Fruit fly (Drosophila melanogaster) whole organism, prepupa: ENCODE results near the gene Nnf1b.

Experiments used
- CG11762 ChIP-seq: fragments of 200-800 bp; sonication (Bioruptor generic); optimal IDR thresholded peaks from 3 replicates; lab custom pipeline; 2016; ENCODE audit warnings: missing biosample characterization, missing genetic modification characterization; ENCODE audit not compliant: insufficient read depth
- CG15336 ChIP-seq: fragments of 200-800 bp; sonication (Bioruptor generic); IDR thresholded peaks from 2 replicates; pipeline ENCODE4 v1.3.6; 2022; ENCODE audit warnings: missing biosample characterization, missing genetic modification characterization
- CG6276 ChIP-seq: fragments of 200-800 bp; sonication (Bioruptor generic); optimal IDR thresholded peaks from 2 replicates; lab custom pipeline; 2017; ENCODE audit warnings: missing biosample characterization, mild to moderate bottlenecking, missing genetic modification characterization
- Eip78C ChIP-seq: fragments of 200-800 bp; sonication (Bioruptor generic); peaks from one replicate; lab custom pipeline; 2016; ENCODE audit warnings: missing biosample characterization, missing genetic modification characterization
- Lpt ChIP-seq: fragments of 200-800 bp; sonication (Bioruptor generic); optimal IDR thresholded peaks from 3 replicates; lab custom pipeline; 2016; ENCODE audit warnings: missing biosample characterization, missing genetic modification characterization
- Sox14 ChIP-seq: fragments of 200-800 bp; sonication (Bioruptor generic); optimal IDR thresholded peaks from 3 replicates; lab custom pipeline; 2016; ENCODE audit warnings: missing biosample characterization, missing genetic modification characterization
- net ChIP-seq: fragments of 200-800 bp; sonication (Bioruptor generic); optimal IDR thresholded peaks from 3 replicates; lab custom pipeline; 2016; ENCODE audit warnings: missing biosample characterization, missing genetic modification characterization
- salr ChIP-seq, 2 experiments: fragments of 200-800 bp; sonication (Bioruptor generic); optimal IDR thresholded peaks; 3 replicates each; lab custom pipeline; 2016 to 2018; ENCODE audit warnings: missing biosample characterization in 2 of 2, missing genetic modification characterization in 2 of 2, mild to moderate bottlenecking in 1 of 2
- topi ChIP-seq: fragments of 200-800 bp; sonication (Bioruptor generic); optimal IDR thresholded peaks from 3 replicates; lab custom pipeline; 2016; ENCODE audit warnings: missing biosample characterization, missing genetic modification characterization

DNA sequence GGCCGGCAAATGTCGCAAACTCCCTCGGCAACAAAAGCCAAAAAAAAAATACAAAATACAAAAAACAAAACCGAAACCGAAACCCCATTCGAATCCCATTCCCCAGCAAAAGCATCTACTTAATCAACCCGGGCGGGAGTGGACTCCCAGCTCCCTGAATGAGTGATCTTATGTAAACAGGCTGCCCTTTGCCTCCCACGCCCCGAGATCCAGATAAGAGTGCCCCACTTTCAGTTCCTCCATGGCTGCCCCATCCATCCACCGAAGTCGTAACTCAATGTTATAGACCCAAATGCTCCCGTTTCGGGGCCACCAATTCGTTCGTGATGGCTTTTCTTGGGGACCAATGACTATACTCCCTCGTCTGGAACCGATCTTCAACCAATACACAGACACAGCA, 16.7 kb downstream of the Nnf1b start:
- TF ChIP-seq CG11762 (GFP tag; lab: Kevin White, UChicago), result no peak
- TF ChIP-seq CG6276 (GFP tag; lab: Kevin White, UChicago), result no peak
- no peak for TF ChIP-seq Sox14 (GFP tag; lab: Kevin White, UChicago)
- no peak for TF ChIP-seq topi
- TF ChIP-seq net, result no peak
- TF ChIP-seq Lpt (GFP tag; lab: Kevin White, UChicago), result no peak
- no peak for TF ChIP-seq Eip78C (GFP tag; lab: Kevin White, UChicago)
- no peak for TF ChIP-seq CG15336 (GFP tag; lab: Robert Waterston, UW)
- TF ChIP-seq salr (GFP tag; optimal IDR thresholded peaks at IDR 0.05; lab: Kevin White, UChicago), result no peak
